Fruit fly (Drosophila melanogaster) whole organism, embryonic: ENCODE measurements around the gene fru.

Experiments
- Abd-B ChIP-seq: fragments of 200-800 bp; sonication (Bioruptor generic); optimal IDR thresholded peaks from 2 replicates; lab custom pipeline; 2018; ENCODE audit warnings: missing biosample characterization, mild to moderate bottlenecking, missing genetic modification characterization, moderate library complexity
- C15 ChIP-seq: fragments of 200-800 bp; sonication (Bioruptor generic); IDR thresholded peaks from 3 replicates; pipeline ENCODE4 v1.3.6; 2022; ENCODE audit warnings: missing biosample characterization, missing genetic modification characterization
- CG10267 ChIP-seq: fragments of 200-800 bp; sonication (Bioruptor generic); optimal IDR thresholded peaks from 2 replicates; lab custom pipeline; 2018; ENCODE audit warnings: missing biosample characterization, mild to moderate bottlenecking, missing genetic modification characterization, moderate library complexity
- CG10274 ChIP-seq: fragments of 200-800 bp; sonication (Bioruptor generic); optimal IDR thresholded peaks from 3 replicates; lab custom pipeline; 2017; ENCODE audit warnings: missing biosample characterization, mild to moderate bottlenecking, missing genetic modification characterization
- CG10565 ChIP-seq: fragments of 200-800 bp; sonication (Bioruptor generic); optimal IDR thresholded peaks from 3 replicates; lab custom pipeline; 2016; ENCODE audit warnings: missing biosample characterization, mild to moderate bottlenecking, missing genetic modification characterization
- CG11723 ChIP-seq: fragments of 200-800 bp; sonication (Bioruptor generic); optimal IDR thresholded peaks from 2 replicates; lab custom pipeline; 2017; ENCODE audit warnings: missing biosample characterization, mild to moderate bottlenecking, missing genetic modification characterization
- CG12219 ChIP-seq: fragments of 200-800 bp; sonication (Bioruptor generic); optimal IDR thresholded peaks from 3 replicates; lab custom pipeline; 2018; ENCODE audit warnings: missing biosample characterization, mild to moderate bottlenecking, missing genetic modification characterization
- CG1233 ChIP-seq: fragments of 200-800 bp; sonication (Bioruptor generic); optimal IDR thresholded peaks from 4 replicates; lab custom pipeline; 2018; ENCODE audit warnings: missing biosample characterization, mild to moderate bottlenecking, missing genetic modification characterization
- CG13624 ChIP-seq: fragments of 200-800 bp; sonication (Bioruptor generic); optimal IDR thresholded peaks from 2 replicates; lab custom pipeline; 2016; ENCODE audit warnings: missing biosample characterization, missing genetic modification characterization
- CG14965 ChIP-seq: fragments of 200-800 bp; sonication (Bioruptor generic); optimal IDR thresholded peaks from 2 replicates; lab custom pipeline; 2016; ENCODE audit warnings: missing biosample characterization, missing genetic modification characterization, borderline replicate concordance
- CG17568 ChIP-seq: fragments of 200-800 bp; sonication (Bioruptor generic); optimal IDR thresholded peaks from 2 replicates; lab custom pipeline; 2018; ENCODE audit warnings: missing biosample characterization, mild to moderate bottlenecking, missing genetic modification characterization, moderate library complexity
- CG2678 ChIP-seq: fragments of 200-800 bp; sonication (Bioruptor generic); optimal IDR thresholded peaks from 3 replicates; lab custom pipeline; 2019; ENCODE audit warnings: missing biosample characterization, mild to moderate bottlenecking, missing genetic modification characterization, moderate library complexity
- CG34422 ChIP-seq: fragments of 200-800 bp; sonication (Bioruptor generic); IDR thresholded peaks from 3 replicates; pipeline ENCODE4 v1.3.6; 2022; ENCODE audit warnings: missing biosample characterization, missing genetic modification characterization
- CG4328 ChIP-seq: fragments of 200-800 bp; sonication (Bioruptor generic); optimal IDR thresholded peaks from 3 replicates; lab custom pipeline; 2017; ENCODE audit warnings: missing biosample characterization, missing genetic modification reagents, missing genetic modification characterization
- CG4404 ChIP-seq: fragments of 200-800 bp; sonication (Bioruptor generic); IDR thresholded peaks from 2 replicates; pipeline ENCODE4 v1.3.6; 2022; ENCODE audit warnings: missing biosample characterization, missing genetic modification characterization
- CG6765 ChIP-seq: fragments of 200-800 bp; sonication (Bioruptor generic); optimal IDR thresholded peaks from 3 replicates; lab custom pipeline; 2017; ENCODE audit warnings: missing biosample characterization, mild to moderate bottlenecking, missing genetic modification characterization
- CG8765 ChIP-seq: fragments of 200-800 bp; sonication (Bioruptor generic); IDR thresholded peaks from 2 replicates; pipeline ENCODE4 v1.3.6; 2022; ENCODE audit warnings: missing biosample characterization, missing genetic modification characterization
- CoRest ChIP-seq: fragments of 200-800 bp; sonication (Bioruptor generic); optimal IDR thresholded peaks from 3 replicates; lab custom pipeline; 2018; ENCODE audit warnings: missing biosample characterization, mild to moderate bottlenecking, missing genetic modification characterization, moderate library complexity
- Dip3 ChIP-seq: fragments of 200-800 bp; sonication (Bioruptor generic); optimal IDR thresholded peaks from 3 replicates; lab custom pipeline; 2016; ENCODE audit warnings: missing biosample characterization, missing genetic modification characterization
- Gsc ChIP-seq: fragments of 200-800 bp; sonication (Bioruptor generic); IDR thresholded peaks from 2 replicates; pipeline ENCODE4 v1.3.6; 2022; ENCODE audit warnings: missing biosample characterization, missing genetic modification characterization
- HmgD ChIP-seq: fragments of 200-800 bp; sonication (Bioruptor generic); optimal IDR thresholded peaks from 3 replicates; lab custom pipeline; 2016; ENCODE audit warnings: missing biosample characterization, missing genetic modification characterization
- Med ChIP-seq: fragments of 200-800 bp; sonication (Bioruptor generic); peaks from one replicate; lab custom pipeline; 2016; ENCODE audit warnings: missing biosample characterization, missing genetic modification characterization, mild to moderate bottlenecking, inconsistent platforms, moderate library complexity
- Ptx1 ChIP-seq: fragments of 200-800 bp; sonication (Bioruptor generic); IDR thresholded peaks from 2 replicates; pipeline ENCODE4 v1.3.6; 2022; ENCODE audit warnings: missing biosample characterization, missing genetic modification characterization
- Scr ChIP-seq: fragments of 200-800 bp; sonication (Bioruptor generic); IDR thresholded peaks from 2 replicates; pipeline ENCODE4 v1.3.6; 2022; ENCODE audit warnings: missing biosample characterization, missing genetic modification characterization; ENCODE audit not compliant: partially characterized antibody
- Sin3A ChIP-seq: fragments of >200 bp; optimal IDR thresholded peaks from 2 replicates; lab custom pipeline; 2018
- Ssrp ChIP-seq: fragments of 200-800 bp; sonication (Bioruptor generic); optimal IDR thresholded peaks from 2 replicates; lab custom pipeline; 2018; ENCODE audit warnings: missing biosample characterization, mild to moderate bottlenecking, missing genetic modification characterization, moderate library complexity
- Usf ChIP-seq: fragments of 200-800 bp; sonication (Bioruptor generic); optimal IDR thresholded peaks from 2 replicates; lab custom pipeline; 2017; ENCODE audit warnings: missing genotype, missing biosample characterization, missing genetic modification characterization
- amos ChIP-seq: fragments of 200-800 bp; sonication (Bioruptor generic); IDR thresholded peaks from 2 replicates; pipeline ENCODE4 v1.3.6; 2022; ENCODE audit warnings: missing biosample characterization, missing genetic modification characterization; ENCODE audit not compliant: partially characterized antibody
- bbx ChIP-seq: fragments of 200-800 bp; sonication (Bioruptor generic); IDR thresholded peaks from 2 replicates; pipeline ENCODE4 v1.3.6; 2022; ENCODE audit warnings: missing biosample characterization, missing genetic modification characterization; ENCODE audit not compliant: partially characterized antibody
- cg ChIP-seq: fragments of 200-800 bp; sonication (Bioruptor generic); optimal IDR thresholded peaks from 3 replicates; lab custom pipeline; 2019; ENCODE audit warnings: missing biosample characterization, mild to moderate bottlenecking, missing genetic modification characterization, moderate library complexity
- corto ChIP-seq: fragments of 200-800 bp; sonication (Bioruptor generic); optimal IDR thresholded peaks from 2 replicates; lab custom pipeline; 2016; ENCODE audit warnings: missing biosample characterization, mild to moderate bottlenecking, missing genetic modification characterization, moderate library complexity
- crc ChIP-seq: fragments of 200-800 bp; sonication (Bioruptor generic); optimal IDR thresholded peaks from 2 replicates; lab custom pipeline; 2016; ENCODE audit warnings: missing biosample characterization, missing genetic modification characterization
- gcm2 ChIP-seq: fragments of 200-800 bp; sonication (Bioruptor generic); optimal IDR thresholded peaks from 2 replicates; lab custom pipeline; 2016; ENCODE audit warnings: missing biosample characterization, missing genetic modification characterization
- gfzf ChIP-seq: fragments of 200-800 bp; sonication (Bioruptor generic); optimal IDR thresholded peaks from 2 replicates; lab custom pipeline; 2016; ENCODE audit warnings: missing biosample characterization, mild to moderate bottlenecking, missing genetic modification characterization, moderate library complexity
- gt ChIP-seq: fragments of 200-800 bp; sonication (Bioruptor generic); IDR thresholded peaks from 2 replicates; pipeline ENCODE4 v1.3.6; 2022; ENCODE audit warnings: missing biosample characterization, missing genetic modification characterization
- hbn ChIP-seq: fragments of 200-800 bp; sonication (Bioruptor generic); IDR thresholded peaks from 2 replicates; pipeline ENCODE4 v1.3.6; 2022; ENCODE audit warnings: missing biosample characterization, missing genetic modification characterization; ENCODE audit not compliant: partially characterized antibody
- her ChIP-seq: fragments of 200-800 bp; sonication (Bioruptor generic); optimal IDR thresholded peaks from 2 replicates; lab custom pipeline; 2016; ENCODE audit warnings: missing biosample characterization, missing genetic modification characterization
- hkb ChIP-seq, 2 experiments: fragments of 200-800 bp in 1 of 2; fragments of >200 bp in 1 of 2; sonication (Bioruptor generic) in 1 of 2; IDR thresholded peaks in 1 of 2; optimal IDR thresholded peaks in 1 of 2; 2 replicates each; pipeline versions ENCODE4 v1.3.6 to Lab custom; 2017 to 2022; ENCODE audit warnings: missing biosample characterization in 1 of 2, missing genetic modification characterization in 1 of 2
- insv ChIP-seq, 2 experiments: fragments of 200-800 bp; sonication (Bioruptor generic); optimal IDR thresholded peaks; 3 replicates each; lab custom pipeline; 2016 to 2018; ENCODE audit warnings: missing biosample characterization in 2 of 2, missing genetic modification characterization in 2 of 2
- otp ChIP-seq: fragments of 200-800 bp; sonication (Bioruptor generic); IDR thresholded peaks from 3 replicates; pipeline ENCODE4, ENCODE4 v1.3.6; 2022; ENCODE audit warnings: missing biosample characterization, missing genetic modification characterization
- p53 ChIP-seq: fragments of 200-800 bp; sonication (Bioruptor generic); optimal IDR thresholded peaks from 2 replicates; lab custom pipeline; 2016; ENCODE audit warnings: missing biosample characterization, missing genetic modification characterization
- repo ChIP-seq: fragments of 200-800 bp; sonication (Bioruptor generic); optimal IDR thresholded peaks from 2 replicates; lab custom pipeline; 2016; ENCODE audit warnings: missing biosample characterization, missing genetic modification characterization
- sima ChIP-seq: fragments of 200-800 bp; sonication (Bioruptor generic); optimal IDR thresholded peaks from 2 replicates; lab custom pipeline; 2016; ENCODE audit warnings: missing biosample characterization, missing genetic modification characterization
- sqz ChIP-seq: fragments of 200-800 bp; sonication (Bioruptor generic); optimal IDR thresholded peaks from 3 replicates; lab custom pipeline; 2018; ENCODE audit warnings: missing biosample characterization, mild to moderate bottlenecking, missing genetic modification characterization
- tup ChIP-seq: fragments of 200-800 bp; sonication (Bioruptor generic); optimal IDR thresholded peaks from 2 replicates; lab custom pipeline; 2016; ENCODE audit warnings: missing biosample characterization, mild to moderate bottlenecking, missing genetic modification characterization, moderate library complexity
- yki ChIP-seq: fragments of >200 bp; optimal IDR thresholded peaks from 3 replicates; lab custom pipeline; 2018
- zen ChIP-seq: fragments of 200-800 bp; sonication (Bioruptor generic); optimal IDR thresholded peaks from 3 replicates; lab custom pipeline; 2018; ENCODE audit warnings: missing biosample characterization, mild to moderate bottlenecking, missing genetic modification characterization, moderate library complexity
- zen2 ChIP-seq: fragments of 200-800 bp; sonication (Bioruptor generic); IDR thresholded peaks from 3 replicates; pipeline ENCODE4 v1.3.6; 2022; ENCODE audit warnings: missing biosample characterization, missing genetic modification characterization; ENCODE audit not compliant: partially characterized antibody
- zfh2 ChIP-seq: fragments of 200-800 bp; sonication (Bioruptor generic); optimal IDR thresholded peaks from 2 replicates; lab custom pipeline; 2016; ENCODE audit warnings: missing biosample characterization, missing genetic modification characterization

Gene fru

DNA sequence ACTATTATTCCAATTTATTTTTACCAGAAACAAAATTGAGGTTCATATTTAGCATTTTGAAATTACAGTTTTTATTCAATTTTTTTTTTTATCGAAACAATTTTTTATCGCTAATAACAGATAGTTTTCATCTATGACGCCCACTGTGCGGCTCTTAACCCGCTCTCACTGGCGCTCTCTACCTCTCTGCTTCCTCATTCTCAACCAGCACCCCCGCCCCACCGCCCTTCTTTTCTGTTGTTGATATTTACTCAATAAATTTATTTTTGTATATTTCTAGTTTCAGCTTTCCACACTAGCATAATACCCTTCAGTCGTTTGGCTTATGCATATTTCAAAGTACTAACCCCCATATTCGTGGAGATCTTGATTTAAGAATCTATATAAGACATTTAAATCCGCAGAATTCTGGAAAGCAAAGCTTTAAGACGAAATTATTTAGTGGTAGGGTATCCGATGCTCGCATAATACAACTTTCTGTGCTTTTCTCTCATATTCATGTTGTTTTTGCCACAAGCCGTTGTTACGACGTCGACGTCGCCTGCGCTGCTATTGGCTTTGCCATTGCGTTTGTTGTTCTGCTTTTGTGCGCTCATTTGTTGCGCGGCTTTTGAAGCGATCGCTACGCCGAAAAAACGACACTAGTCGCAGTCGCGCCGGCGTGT lies 38.6 kb upstream of the fru start (continued):
- TF ChIP-seq repo (GFP tag; lab: Kevin White, UChicago) (peak; percentile 93), sqz (GFP tag; lab: Kevin White, UChicago) (peak; percentile 89), CG13624 (GFP tag; lab: Kevin White, UChicago) (peak; percentile 97), cg (GFP tag; lab: Kevin White, UChicago) (no peak), Ptx1 (peak; percentile 95), CG34422 (peak; percentile 97), zfh2 (GFP tag; lab: Kevin White, UChicago) (peak; percentile 93), CG12219 (peak; percentile 93), zen2 (no peak), Usf (peak; percentile 90), CG6765 (peak; percentile 77), her (GFP tag; lab: Kevin White, UChicago) (peak; percentile 93), yki (no peak), Med (GFP tag; lab: Kevin White, UChicago) (peak; percentile 99), gt (peak; percentile 85), otp (peak; percentile 97), CG11723 (peak; percentile 94), corto (GFP tag; lab: Kevin White, UChicago) (peak; percentile 27), Ssrp (tag; lab: Kevin White, UChicago) (peak; percentile 95), CG8765 (peak; percentile 76), p53 (GFP tag; lab: Kevin White, UChicago) (peak; percentile 89), hkb (optimal IDR thresholded peaks at IDR 0.05; lab: Kevin White, UChicago) (peak; percentile 40), hkb (GFP tag; IDR thresholded peaks at IDR 0.05; lab: Robert Waterston, UW) (peak; percentile 97), CG10267 (peak; percentile 92), amos (GFP tag; lab: Robert Waterston, UW) (no peak; the same call in 1 of the 2 replicates), CG2678 (tag; lab: Kevin White, UChicago) (peak; percentile 98), CG10274 (GFP tag; lab: Kevin White, UChicago) (peak; percentile 99), bbx (peak; percentile 34; the same call in 1 of the 2 replicates), CG17568 (GFP tag; lab: Kevin White, UChicago) (peak; percentile 95), crc (peak; percentile 95), CG10565 (GFP tag; lab: Kevin White, UChicago) (peak; percentile 73), sima (GFP tag; lab: Kevin White, UChicago) (peak; percentile 83), zen (tag; lab: Kevin White, UChicago) (peak; percentile 90), hbn (GFP tag; lab: Robert Waterston, UW) (0 out of 2 replicates have a peak, but pooled peaks have one; percentile 24), Scr (no peak), Sin3A (lab: Kevin White, UChicago) (no peak), Abd-B (GFP tag; lab: Kevin White, UChicago) (peak; percentile 97), insv (GFP tag; optimal IDR thresholded peaks at IDR 0.05; lab: Kevin White, UChicago) (peak; percentile 60 to 64), CG1233 (GFP tag; lab: Kevin White, UChicago) (peak; percentile 97), CoRest (tag; lab: Kevin White, UChicago) (peak; percentile 99), gcm2 (peak; percentile 94), Gsc (GFP tag; lab: Robert Waterston, UW) (peak; percentile 83), HmgD (GFP tag; lab: Kevin White, UChicago) (peak; percentile 94), gfzf (GFP tag; lab: Kevin White, UChicago) (peak; percentile 31), CG4404 (peak; percentile 82), Dip3 (GFP tag; lab: Kevin White, UChicago) (peak; percentile 94), C15 (GFP tag; lab: Robert Waterston, UW) (peak; percentile 87), CG14965 (GFP tag; lab: Kevin White, UChicago) (peak; percentile 89), CG4328 (peak; percentile 96), tup (GFP tag; lab: Kevin White, UChicago) (peak; percentile 93)
